Worm (Caenorhabditis elegans) whole organism, late embryonic: ENCODE data around the gene C36E6.2.

Experiments used
- C38D4.7 ChIP-seq: fragments of 200-800 bp; sonication (Bioruptor generic); optimal IDR thresholded peaks from 2 replicates; lab custom pipeline; 2018; ENCODE audit warnings: mild to moderate bottlenecking, missing genetic modification characterization, moderate library complexity, missing compliant biosample characterization
- F13H6.1 ChIP-seq: sonication (generic microtip); optimal IDR thresholded peaks from 2 replicates; lab custom pipeline; 2016; ENCODE audit warnings: missing genetic modification characterization, missing compliant biosample characterization
- ceh-14 ChIP-seq: sonication (generic microtip); optimal IDR thresholded peaks from 2 replicates; lab custom pipeline; 2016; ENCODE audit warnings: missing genotype, missing genetic modification characterization, missing compliant biosample characterization
- ceh-31 ChIP-seq: sonication (generic microtip); optimal IDR thresholded peaks from 2 replicates; lab custom pipeline; 2016; ENCODE audit warnings: missing genetic modification characterization, missing compliant biosample characterization
- ceh-48 ChIP-seq: sonication (generic microtip); optimal IDR thresholded peaks from 2 replicates; lab custom pipeline; 2016; ENCODE audit warnings: missing genetic modification characterization, inconsistent platforms, missing compliant biosample characterization
- dve-1 ChIP-seq: sonication (generic microtip); optimal IDR thresholded peaks from 2 replicates; lab custom pipeline; 2017; ENCODE audit warnings: antibody characterized with exemption, mild to moderate bottlenecking, missing genetic modification characterization, missing compliant biosample characterization
- ets-4 ChIP-seq: sonication (generic microtip); optimal IDR thresholded peaks from 2 replicates; lab custom pipeline; 2016; ENCODE audit warnings: missing genetic modification characterization, missing compliant biosample characterization
- fax-1 ChIP-seq: sonication (generic microtip); optimal IDR thresholded peaks from 2 replicates; lab custom pipeline; 2016; ENCODE audit warnings: missing genotype, missing genetic modification characterization, missing compliant biosample characterization
- lin-11 ChIP-seq: fragments of 200-800 bp; sonication (Bioruptor generic); optimal IDR thresholded peaks from 2 replicates; lab custom pipeline; 2018; ENCODE audit warnings: mild to moderate bottlenecking, missing genetic modification characterization, missing compliant biosample characterization
- nfya-1 ChIP-seq: sonication (generic microtip); optimal IDR thresholded peaks from 2 replicates; lab custom pipeline; 2017; ENCODE audit warnings: missing genetic modification characterization, mild to moderate bottlenecking, missing compliant biosample characterization, antibody characterized with exemption, moderate library complexity
- syd-9 ChIP-seq: sonication (generic microtip); optimal IDR thresholded peaks from 2 replicates; lab custom pipeline; 2016; ENCODE audit warnings: mild to moderate bottlenecking, missing genetic modification characterization, moderate library complexity, missing compliant biosample characterization
- unc-55 ChIP-seq: sonication (generic microtip); optimal IDR thresholded peaks from 2 replicates; lab custom pipeline; 2017; ENCODE audit warnings: missing biosample characterization, missing genetic modification reagents, missing genetic modification characterization
- zip-5 ChIP-seq: sonication (generic microtip); optimal IDR thresholded peaks from 2 replicates; lab custom pipeline; 2016; ENCODE audit warnings: missing genetic modification characterization, missing compliant biosample characterization

DNA sequence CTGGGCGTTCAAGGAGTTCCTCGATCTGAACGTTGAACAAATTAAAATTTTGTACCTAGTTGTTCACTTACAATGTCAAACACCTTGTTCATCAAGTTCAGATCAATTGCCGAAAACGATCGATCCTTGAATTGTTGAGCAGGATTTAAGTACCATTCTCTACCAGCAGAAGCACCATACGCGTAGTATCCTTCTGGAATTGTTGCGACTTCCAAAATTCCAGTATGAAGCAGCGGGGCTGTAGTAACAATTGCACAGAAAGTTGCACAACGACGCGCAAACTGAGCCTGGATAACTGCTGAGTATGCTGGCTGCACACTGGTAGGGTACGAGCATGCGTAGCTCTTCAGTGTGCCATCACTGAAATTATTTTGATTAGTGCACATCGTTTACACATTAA, 17.0 kb downstream of the C36E6.2 start:
- TF ChIP-seq ets-4 = no peak
- no peak for TF ChIP-seq F13H6.1
- no peak for TF ChIP-seq ceh-14 (tag; lab: Kevin White, UChicago)
- TF ChIP-seq zip-5 (tag; lab: Kevin White, UChicago) = no peak
- TF ChIP-seq nfya-1 (tag; lab: Kevin White, UChicago) = no peak
- no peak for TF ChIP-seq lin-11 (tag; lab: Kevin White, UChicago)
- TF ChIP-seq ceh-31 = no peak
- TF ChIP-seq ceh-48 = no peak
- TF ChIP-seq dve-1 (tag; lab: Kevin White, UChicago) = no peak
- no peak for TF ChIP-seq C38D4.7 (GFP tag; lab: Kevin White, UChicago)
- no peak for TF ChIP-seq syd-9 (tag; lab: Kevin White, UChicago)
- TF ChIP-seq unc-55 (GFP tag; lab: Kevin White, UChicago) = no peak
- TF ChIP-seq fax-1 (tag; lab: Kevin White, UChicago) = no peak
